Worm (Caenorhabditis elegans): ENCODE data around the gene F15A4.5.

The F15A4.5 gene

ce11 chrII:12511866-12512265, 40.8 kb upstream of the F15A4.5 start, which contains the start of gene srh-73:
Gene srh-73, plus strand, starts transcription at chrII:12512166.
- TF ChIP-seq elt-1 (tag; optimal IDR thresholded peaks at IDR 0.05; ENCODE audit: borderline replicate concordance, insufficient read depth) (no peak), mab-5 (tag; optimal IDR thresholded peaks at IDR 0.05) (no peak), bed-3 (GFP tag; optimal IDR thresholded peaks at IDR 0.05) (no peak), unc-39 (tag; optimal IDR thresholded peaks at IDR 0.05) (no peak), pha-4 (tag; optimal IDR thresholded peaks at IDR 0.05) (no peak), snpc-4 (tag; optimal IDR thresholded peaks at IDR 0.05) (no peak), nhr-28 (tag; optimal IDR thresholded peaks at IDR 0.05) (no peak), unc-62 (GFP tag; optimal IDR thresholded peaks at IDR 0.05) (no peak)

ce11 chrII:12508650-12509049, 37.6 kb upstream of the F15A4.5 start, which contains the start of gene srh-67:
Gene srh-67, plus strand, starts transcription at chrII:12508950.
- TF ChIP-seq ceh-43 (GFP tag; optimal IDR thresholded peaks at IDR 0.05) (no peak), flh-1 (GFP tag; optimal IDR thresholded peaks at IDR 0.05) (no peak), cnd-1 (tag; optimal IDR thresholded peaks at IDR 0.05) (no peak), sptf-1 (tag; optimal IDR thresholded peaks at IDR 0.05) (no peak), lsy-2 (tag; optimal IDR thresholded peaks at IDR 0.05) (no peak), pha-4 (tag; optimal IDR thresholded peaks at IDR 0.05) (no peak), elt-1 (tag; optimal IDR thresholded peaks at IDR 0.05; ENCODE audit: borderline replicate concordance, insufficient read depth) (no peak), hlh-1 (tag; optimal IDR thresholded peaks at IDR 0.05) (no peak), zip-8 (tag; optimal IDR thresholded peaks at IDR 0.05) (no peak), tbx-8 (GFP tag; optimal IDR thresholded peaks at IDR 0.05) (no peak), nhr-12 (tag; optimal IDR thresholded peaks at IDR 0.05) (no peak), sem-2 (GFP tag; optimal IDR thresholded peaks at IDR 0.05) (no peak), mab-5 (tag; optimal IDR thresholded peaks at IDR 0.05) (no peak), ceh-39 (tag; optimal IDR thresholded peaks at IDR 0.05) (no peak)

ce11 chrII:12507038-12507437, 36.0 kb upstream of the F15A4.5 start, which contains the start of gene srh-68:
Gene srh-68, plus strand, starts transcription at chrII:12507338.
- TF ChIP-seq ham-2 (GFP tag; optimal IDR thresholded peaks at IDR 0.05) (no peak), ztf-11 (tag; optimal IDR thresholded peaks at IDR 0.05) (no peak), drap-1 (GFP tag; optimal IDR thresholded peaks at IDR 0.05) (no peak), unc-120 (tag; optimal IDR thresholded peaks at IDR 0.05; ENCODE audit: poor library complexity, severe bottlenecking) (no peak), ceh-83 (GFP tag; optimal IDR thresholded peaks at IDR 0.05) (no peak), nhr-28 (tag; optimal IDR thresholded peaks at IDR 0.05) (no peak), nhr-76 (tag; optimal IDR thresholded peaks at IDR 0.05) (no peak), bed-3 (GFP tag; optimal IDR thresholded peaks at IDR 0.05) (no peak)

- no peak for TF ChIP-seq pha-4 (tag; optimal IDR thresholded peaks at IDR 0.05)
- no peak for TF ChIP-seq mab-5 (tag; optimal IDR thresholded peaks at IDR 0.05)
- TF ChIP-seq nhr-12 (tag; optimal IDR thresholded peaks at IDR 0.05): no peak
- no peak for TF ChIP-seq M03D4.4 (tag; optimal IDR thresholded peaks at IDR 0.05)
- no peak for TF ChIP-seq unc-39 (tag; optimal IDR thresholded peaks at IDR 0.05)
- no peak for TF ChIP-seq unc-120 (tag; optimal IDR thresholded peaks at IDR 0.05; ENCODE audit: poor library complexity, severe bottlenecking)
- TF ChIP-seq drap-1 (GFP tag; optimal IDR thresholded peaks at IDR 0.05): no peak
Observed at ce11 chrII:12506511-12506910, 35.5 kb upstream of the F15A4.5 start.

- TF ChIP-seq zip-8 (tag; optimal IDR thresholded peaks at IDR 0.05) (no peak), M03D4.4 (tag; optimal IDR thresholded peaks at IDR 0.05) (no peak), elt-3 (tag; optimal IDR thresholded peaks at IDR 0.05) (no peak), snpc-4 (tag; optimal IDR thresholded peaks at IDR 0.05) (no peak), unc-39 (tag; optimal IDR thresholded peaks at IDR 0.05) (no peak), tbx-8 (GFP tag; optimal IDR thresholded peaks at IDR 0.05) (no peak), elt-1 (tag; optimal IDR thresholded peaks at IDR 0.05; ENCODE audit: borderline replicate concordance, insufficient read depth) (no peak), lin-32 (GFP tag; optimal IDR thresholded peaks at IDR 0.05) (no peak), lsy-2 (tag; optimal IDR thresholded peaks at IDR 0.05) (no peak), sptf-1 (tag; optimal IDR thresholded peaks at IDR 0.05) (no peak), lin-13 (tag; optimal IDR thresholded peaks at IDR 0.05) (no peak), nhr-12 (tag; optimal IDR thresholded peaks at IDR 0.05) (no peak), nhr-237 (tag; optimal IDR thresholded peaks at IDR 0.05) (no peak)
Observed at ce11 chrII:12502784-12503183, 31.7 kb upstream of the F15A4.5 start, which contains the start of gene ador-1. Gene ador-1, minus strand, starts transcription at chrII:12502884.
